Worm (Caenorhabditis elegans) whole organism, L1 larva: ENCODE data around the gene prx-5.
A peak's percentile ranks its signal among the peaks of the same experiment; 100 is the strongest.

ENCODE experiments used
- C04F5.9 ChIP-seq: sonication (generic microtip); optimal IDR thresholded peaks from 2 replicates; lab custom pipeline; 2016; ENCODE audit warnings: missing genetic modification characterization, missing compliant biosample characterization
- C16A3.4 ChIP-seq: fragments of 150-350 bp; optimal IDR thresholded peaks from 2 replicates; lab custom pipeline; 2014; ENCODE audit warnings: missing biosample characterization, missing genetic modification characterization
- F16B12.6 ChIP-seq: fragments of 150-350 bp; optimal IDR thresholded peaks from 2 replicates; lab custom pipeline; 2014; ENCODE audit warnings: missing biosample characterization, missing genetic modification characterization
- Y116A8C.19 ChIP-seq: sonication (generic microtip); optimal IDR thresholded peaks from 2 replicates; lab custom pipeline; 2016; ENCODE audit warnings: missing compliant biosample characterization, missing genetic modification characterization, borderline replicate concordance
- aha-1 ChIP-seq: fragments of 150-350 bp; optimal IDR thresholded peaks from 2 replicates; lab custom pipeline; 2014; ENCODE audit warnings: missing biosample characterization, missing genetic modification characterization
- ceh-82 ChIP-seq, 3 experiments: fragments of 150-350 bp in 1 of 3; sonication (generic microtip) in 2 of 3; optimal IDR thresholded peaks; 2 replicates each; lab custom pipeline; 2014 to 2017; ENCODE audit warnings: missing biosample characterization in 3 of 3, missing genetic modification characterization in 3 of 3
- ceh-88 ChIP-seq: fragments of 200-800 bp; sonication (Bioruptor generic); IDR thresholded peaks from 2 replicates; pipeline ENCODE4 v1.3.6; 2022; ENCODE audit warnings: missing genetic modification characterization, missing compliant biosample characterization
- ces-1 ChIP-seq: fragments of 150-350 bp; optimal IDR thresholded peaks from 2 replicates; lab custom pipeline; 2014; ENCODE audit warnings: missing biosample characterization, missing genetic modification reagents, missing genetic modification characterization
- dpl-1 ChIP-seq, 3 experiments: fragments of 150-350 bp in 2 of 3; sonication (generic microtip) in 1 of 3; optimal IDR thresholded peaks; 2 replicates each; lab custom pipeline; 2014 to 2017; ENCODE audit warnings: missing biosample characterization in 3 of 3, missing genetic modification characterization in 3 of 3, missing genetic modification reagents in 3 of 3
- dsc-1 ChIP-seq: sonication (generic microtip); optimal IDR thresholded peaks from 2 replicates; lab custom pipeline; 2016; ENCODE audit warnings: mild to moderate bottlenecking, missing genetic modification characterization, missing compliant biosample characterization
- efl-1 ChIP-seq, 4 experiments: fragments of 150-350 bp; optimal IDR thresholded peaks in 3 of 4; peaks in 1 of 4; 1 replicate in 1 of 4; 2 replicates in 3 of 4; lab custom pipeline; 2014; ENCODE audit warnings: missing biosample characterization in 2 of 4, missing genetic modification characterization in 2 of 4, missing genetic modification reagents in 2 of 4
- efl-3 ChIP-seq: fragments of 200-800 bp; sonication (Bioruptor generic); optimal IDR thresholded peaks from 2 replicates; lab custom pipeline; 2018; ENCODE audit warnings: mild to moderate bottlenecking, missing genetic modification characterization, missing compliant biosample characterization
- fkh-4 ChIP-seq: sonication (generic microtip); optimal IDR thresholded peaks from 2 replicates; lab custom pipeline; 2016; ENCODE audit warnings: missing compliant biosample characterization, missing genetic modification characterization, borderline replicate concordance
- grh-1 ChIP-seq: fragments of 200-800 bp; sonication (Bioruptor generic); IDR thresholded peaks from 2 replicates; pipeline ENCODE4 v1.3.6; 2022; ENCODE audit warnings: missing genetic modification reagents, missing genetic modification characterization, missing compliant biosample characterization
- hlh-17 ChIP-seq: fragments of 200-800 bp; sonication (Bioruptor generic); optimal IDR thresholded peaks from 2 replicates; lab custom pipeline; 2018; ENCODE audit warnings: missing genetic modification characterization, mild to moderate bottlenecking, missing compliant biosample characterization, moderate library complexity, borderline replicate concordance
- hpl-2 ChIP-seq: fragments of 150-350 bp; optimal IDR thresholded peaks from 2 replicates; lab custom pipeline; 2014; ENCODE audit warnings: missing biosample characterization, missing genetic modification reagents, missing genetic modification characterization
- irx-1 ChIP-seq: sonication (generic microtip); optimal IDR thresholded peaks from 2 replicates; lab custom pipeline; 2016; ENCODE audit warnings: missing genetic modification characterization, missing compliant biosample characterization
- jun-1 ChIP-seq: fragments of 150-350 bp; optimal IDR thresholded peaks from 2 replicates; lab custom pipeline; 2014; ENCODE audit warnings: missing biosample characterization, missing genetic modification reagents, missing genetic modification characterization
- lin-13 ChIP-seq: fragments of 150-350 bp; optimal IDR thresholded peaks from 2 replicates; lab custom pipeline; 2014; ENCODE audit warnings: missing biosample characterization, missing genetic modification reagents, missing genetic modification characterization
- lin-15B ChIP-seq: fragments of 150-350 bp; sonication (generic microtip); optimal IDR thresholded peaks from 3 replicates; lab custom pipeline; 2014; ENCODE audit warnings: missing biosample characterization, missing genetic modification characterization
- lin-35 ChIP-seq, 2 experiments: fragments of 150-350 bp; optimal IDR thresholded peaks; 2 replicates each; lab custom pipeline; 2014; ENCODE audit warnings: missing biosample characterization in 2 of 2, missing genetic modification characterization in 2 of 2, missing genetic modification reagents in 2 of 2
- lin-39 ChIP-seq: fragments of 150-350 bp; optimal IDR thresholded peaks from 2 replicates; lab custom pipeline; 2014; ENCODE audit warnings: missing biosample characterization, missing genetic modification reagents, missing genetic modification characterization
- lir-3 ChIP-seq: sonication (generic microtip); optimal IDR thresholded peaks from 2 replicates; lab custom pipeline; 2016; ENCODE audit warnings: mild to moderate bottlenecking, missing genetic modification characterization, moderate library complexity, missing compliant biosample characterization; ENCODE audit not compliant: poor library complexity
- mab-9 ChIP-seq: fragments of 200-800 bp; sonication (Bioruptor generic); IDR thresholded peaks from 2 replicates; pipeline ENCODE4 v1.3.6; 2022; ENCODE audit warnings: missing genetic modification reagents, missing genetic modification characterization, missing compliant biosample characterization
- mef-2 ChIP-seq: fragments of 150-350 bp; optimal IDR thresholded peaks from 2 replicates; lab custom pipeline; 2014; ENCODE audit warnings: missing biosample characterization, missing genetic modification characterization
- nhr-11 ChIP-seq: fragments of 150-350 bp; optimal IDR thresholded peaks from 2 replicates; lab custom pipeline; 2014; ENCODE audit warnings: missing biosample characterization, missing genetic modification characterization
- nhr-19 ChIP-seq: fragments of 200-800 bp; sonication (Bioruptor generic); conservative IDR thresholded peaks from 2 replicates; pipeline ENCODE4 v1.3.6; 2022; ENCODE audit warnings: missing genetic modification characterization, missing compliant biosample characterization
- nhr-71 ChIP-seq: sonication (generic microtip); optimal IDR thresholded peaks from 2 replicates; lab custom pipeline; 2016; ENCODE audit warnings: mild to moderate bottlenecking, missing genetic modification characterization, moderate library complexity, missing compliant biosample characterization
- nhr-77 ChIP-seq: fragments of 150-350 bp; optimal IDR thresholded peaks from 2 replicates; lab custom pipeline; 2014; ENCODE audit warnings: missing biosample characterization, missing genetic modification characterization
- nhr-84 ChIP-seq: sonication (generic microtip); optimal IDR thresholded peaks from 2 replicates; lab custom pipeline; 2017; ENCODE audit warnings: missing biosample characterization, missing genetic modification characterization
- pax-3 ChIP-seq: fragments of 200-800 bp; sonication (Bioruptor generic); optimal IDR thresholded peaks from 2 replicates; lab custom pipeline; 2018; ENCODE audit warnings: mild to moderate bottlenecking, missing genetic modification characterization, moderate library complexity, missing compliant biosample characterization
- rnt-1 ChIP-seq: sonication (generic microtip); optimal IDR thresholded peaks from 2 replicates; lab custom pipeline; 2016; ENCODE audit warnings: mild to moderate bottlenecking, missing genetic modification characterization, moderate library complexity, missing compliant biosample characterization
- skn-1 ChIP-seq: fragments of 150-350 bp; optimal IDR thresholded peaks from 2 replicates; lab custom pipeline; 2014; ENCODE audit warnings: missing biosample characterization, missing genetic modification characterization
- snu-23 ChIP-seq: sonication (generic microtip); optimal IDR thresholded peaks from 2 replicates; lab custom pipeline; 2016; ENCODE audit warnings: missing genetic modification characterization, missing compliant biosample characterization
- sox-4 ChIP-seq: sonication (generic microtip); optimal IDR thresholded peaks from 2 replicates; lab custom pipeline; 2016; ENCODE audit warnings: missing genetic modification characterization, missing compliant biosample characterization
- sptf-1 ChIP-seq: fragments of 150-350 bp; optimal IDR thresholded peaks from 2 replicates; lab custom pipeline; 2014; ENCODE audit warnings: missing biosample characterization, missing genetic modification characterization
- swsn-7 ChIP-seq: sonication (generic microtip); optimal IDR thresholded peaks from 2 replicates; lab custom pipeline; 2016; ENCODE audit warnings: missing genetic modification characterization, missing compliant biosample characterization
- tbx-2 ChIP-seq: sonication (generic microtip); optimal IDR thresholded peaks from 2 replicates; lab custom pipeline; 2016; ENCODE audit warnings: missing genetic modification characterization, missing compliant biosample characterization
- tlp-1 ChIP-seq: fragments of 150-350 bp; optimal IDR thresholded peaks from 2 replicates; lab custom pipeline; 2014; ENCODE audit warnings: missing biosample characterization, missing genetic modification characterization
- unc-130 ChIP-seq: fragments of 150-350 bp; optimal IDR thresholded peaks from 2 replicates; lab custom pipeline; 2017; ENCODE audit warnings: missing biosample characterization, missing genetic modification characterization, inconsistent platforms
- unc-30 ChIP-seq: sonication (generic microtip); optimal IDR thresholded peaks from 2 replicates; lab custom pipeline; 2017; ENCODE audit warnings: missing biosample characterization, missing genetic modification characterization
- unc-62 ChIP-seq: fragments of 150-350 bp; optimal IDR thresholded peaks from 2 replicates; lab custom pipeline; 2014; ENCODE audit warnings: missing biosample characterization, missing genetic modification reagents, missing genetic modification characterization
- vab-15 ChIP-seq: sonication (generic microtip); optimal IDR thresholded peaks from 2 replicates; lab custom pipeline; 2017; ENCODE audit warnings: missing genotype, mild to moderate bottlenecking, missing genetic modification characterization, missing compliant biosample characterization
- ztf-11 ChIP-seq, 2 experiments: sonication (generic microtip); optimal IDR thresholded peaks; 2 replicates each; lab custom pipeline; 2016 to 2017; ENCODE audit warnings: missing genetic modification characterization in 2 of 2, missing biosample characterization in 1 of 2, missing compliant biosample characterization in 1 of 2

Gene prx-5

ce11 chrII:8745449-8746297 lies 41.0 kb downstream of the prx-5 start (continued):
- TF ChIP-seq hlh-17 (GFP tag; lab: Kevin White, UChicago) (no peak), vab-15 (tag; lab: Kevin White, UChicago) (no peak), swsn-7 (tag; lab: Kevin White, UChicago) (no peak), efl-1 (optimal IDR thresholded peaks at IDR 0.05; lab: Kevin White, UChicago) (no peak), efl-1 (GFP tag; optimal IDR thresholded peaks at IDR 0.05 in 1 of 2; lab: Kevin White, UChicago) (peak in 1 of 2 experiments; percentile 15), ceh-88 (GFP tag; lab: Robert Waterston, UW) (no peak), lin-15B (tag; lab: Kevin White, UChicago) (no peak), skn-1 (no peak), nhr-19 (GFP tag; lab: Robert Waterston, UW) (no peak), hpl-2 (no peak), unc-30 (tag; lab: Kevin White, UChicago) (no peak), Y116A8C.19 (tag; lab: Kevin White, UChicago) (no peak), grh-1 (GFP tag; lab: Robert Waterston, UW) (no peak), ceh-82 (tag; optimal IDR thresholded peaks at IDR 0.05; lab: Kevin White, UChicago) (no peak), nhr-71 (tag; lab: Kevin White, UChicago) (no peak), sox-4 (no peak), sptf-1 (tag; lab: Kevin White, UChicago) (no peak), lir-3 (tag; lab: Kevin White, UChicago) (peak; percentile 23), ztf-11 (tag; optimal IDR thresholded peaks at IDR 0.05; lab: Kevin White, UChicago) (no peak), irx-1 (tag; lab: Kevin White, UChicago) (no peak), C04F5.9 (tag; lab: Kevin White, UChicago) (peak; percentile 15), C16A3.4 (tag; lab: Kevin White, UChicago) (no peak), tbx-2 (no peak), dpl-1 (GFP tag; optimal IDR thresholded peaks at IDR 0.05; lab: Kevin White, UChicago) (no peak), aha-1 (no peak), tlp-1 (no peak)
- TF ChIP-seq, all 84 proteins: peak for 7

ce11 chrII:8746298-8746775 lies 41.7 kb downstream of the prx-5 start:
- no peak for TF ChIP-seq nhr-11 (tag; lab: Kevin White, UChicago)
- no peak for TF ChIP-seq ces-1 (GFP tag; lab: Kevin White, UChicago)
- TF ChIP-seq snu-23: peak; percentile 11

- TF ChIP-seq lin-35 (GFP tag; optimal IDR thresholded peaks at IDR 0.05; lab: Kevin White, UChicago) (peak in 1 of 2 experiments; percentile 65), irx-1 (tag; lab: Kevin White, UChicago) (no peak), tbx-2 (peak; percentile 41), Y116A8C.19 (tag; lab: Kevin White, UChicago) (no peak), vab-15 (tag; lab: Kevin White, UChicago) (no peak), efl-3 (GFP tag; lab: Kevin White, UChicago) (no peak), dsc-1 (tag; lab: Kevin White, UChicago) (peak; percentile 2), rnt-1 (tag; lab: Kevin White, UChicago) (peak; percentile 23), nhr-77 (tag; lab: Kevin White, UChicago) (no peak), unc-62 (GFP tag; lab: Kevin White, UChicago) (no peak), lin-13 (peak; percentile 39), fkh-4 (tag; lab: Kevin White, UChicago) (no peak), C04F5.9 (tag; lab: Kevin White, UChicago) (peak; percentile 21), unc-30 (tag; lab: Kevin White, UChicago) (no peak), snu-23 (peak; percentile 59), nhr-84 (tag; lab: Kevin White, UChicago) (no peak), lin-39 (tag; lab: Kevin White, UChicago) (no peak), sox-4 (no peak), mef-2 (no peak), F16B12.6 (tag; lab: Kevin White, UChicago) (no peak), ceh-88 (GFP tag; lab: Robert Waterston, UW) (no peak; the same call in 1 of the 2 replicates), skn-1 (no peak), lin-15B (tag; lab: Kevin White, UChicago) (no peak), tlp-1 (no peak), grh-1 (GFP tag; lab: Robert Waterston, UW) (no peak), unc-130 (tag; lab: Kevin White, UChicago) (no peak), pax-3 (tag; lab: Kevin White, UChicago) (peak; percentile 42), mab-9 (GFP tag; lab: Robert Waterston, UW) (no peak), jun-1 (tag; lab: Kevin White, UChicago) (no peak)
Measured at ce11 chrII:8747246-8747938, 42.8 kb downstream of the prx-5 start.
